Worm (Caenorhabditis elegans): ENCODE results near the gene mtm-9.

DNA sequence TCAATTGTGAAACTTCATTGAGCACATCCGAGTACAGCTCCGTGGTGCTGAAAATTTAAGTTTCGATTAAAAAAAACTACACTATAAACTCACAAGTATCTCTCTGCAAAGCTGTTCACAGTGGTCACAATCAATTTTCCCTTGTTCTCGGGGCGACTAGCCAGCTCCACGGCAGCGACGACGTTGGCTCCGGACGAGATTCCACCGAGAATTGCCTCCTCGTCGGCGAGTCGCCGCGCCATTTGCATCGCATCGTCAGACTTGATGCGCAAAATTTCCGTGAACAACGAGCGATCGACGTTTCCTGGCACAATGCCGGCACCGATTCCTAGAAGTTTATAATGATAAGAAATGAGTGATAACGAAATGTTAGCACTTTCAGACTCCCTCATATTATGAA is 31.3 kb downstream of the mtm-9 start:
- TF ChIP-seq zim-3 (tag; optimal IDR thresholded peaks at IDR 0.05), result no peak
- no peak for TF ChIP-seq snpc-3.4 (tag; optimal IDR thresholded peaks at IDR 0.05)
- TF ChIP-seq dpff-1 (tag; optimal IDR thresholded peaks at IDR 0.05), result no peak
- TF ChIP-seq lag-1 (GFP tag; IDR thresholded peaks at IDR 0.05), result no peak
- no peak for TF ChIP-seq unc-130 (GFP tag; optimal IDR thresholded peaks at IDR 0.05)
